Worm (Caenorhabditis elegans) whole organism, midembryonic: ENCODE measurements around the gene K12H4.7.

Source experiments
- T22C8.4 ChIP-seq: fragments of 200-800 bp; sonication (Bioruptor generic); IDR thresholded peaks from 2 replicates; pipeline ENCODE4 v1.3.6; 2022; ENCODE audit warnings: missing genetic modification characterization, missing compliant biosample characterization
- cog-1 ChIP-seq: sonication (generic microtip); optimal IDR thresholded peaks from 2 replicates; lab custom pipeline; 2016; ENCODE audit warnings: missing genetic modification characterization, missing compliant biosample characterization
- flt-1 ChIP-seq: fragments of 200-800 bp; sonication (Bioruptor generic); IDR thresholded peaks from 2 replicates; pipeline ENCODE4 v1.3.6; 2022; ENCODE audit warnings: missing genetic modification characterization, missing compliant biosample characterization
- klf-2 ChIP-seq: fragments of 200-800 bp; sonication (Bioruptor generic); conservative IDR thresholded peaks from 2 replicates; pipeline ENCODE4 v1.3.6; 2022; ENCODE audit warnings: missing genetic modification reagents, missing genetic modification characterization, missing compliant biosample characterization
- med-1 ChIP-seq: sonication (generic microtip); optimal IDR thresholded peaks from 2 replicates; lab custom pipeline; 2017; ENCODE audit warnings: missing genetic modification characterization, mild to moderate bottlenecking, missing compliant biosample characterization, antibody characterized with exemption, missing genetic modification reagents; ENCODE audit not compliant: insufficient read depth
- ref-1 ChIP-seq: fragments of 200-800 bp; sonication (Bioruptor generic); conservative IDR thresholded peaks from 2 replicates; pipeline ENCODE4 v1.3.6; 2022; ENCODE audit warnings: missing genetic modification reagents, missing genetic modification characterization, missing compliant biosample characterization
- ztf-23 ChIP-seq: fragments of 200-800 bp; sonication (Bioruptor generic); IDR thresholded peaks from 2 replicates; pipeline ENCODE4 v1.3.6; 2022; ENCODE audit warnings: missing genetic modification reagents, missing genetic modification characterization, missing compliant biosample characterization
- ztf-29 ChIP-seq: fragments of 200-800 bp; sonication (Bioruptor generic); IDR thresholded peaks from 2 replicates; pipeline ENCODE4 v1.3.6; 2022; ENCODE audit warnings: missing genetic modification reagents, missing genetic modification characterization, missing compliant biosample characterization

DNA sequence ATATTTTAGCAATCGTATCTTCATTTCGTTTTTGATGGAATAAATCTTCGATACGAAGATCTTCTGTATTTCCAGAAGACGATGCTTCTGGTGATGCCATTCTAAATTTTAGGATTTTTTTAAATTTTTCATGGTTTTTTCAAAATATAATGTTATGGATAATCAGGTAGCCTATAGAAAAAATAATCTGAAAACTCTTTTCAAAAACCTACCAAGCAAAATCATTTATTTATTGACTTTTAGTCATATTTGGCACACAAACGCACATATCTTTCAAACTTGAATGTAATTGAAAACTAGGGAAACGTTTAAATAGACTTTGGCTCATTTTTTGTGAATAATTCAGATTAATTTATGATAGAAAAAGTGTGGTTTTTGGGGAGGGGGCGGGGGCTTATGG lies 34.4 kb downstream of the K12H4.7 start, which contains the start of gene F44B9.5:
- TF ChIP-seq flt-1 (GFP tag; lab: Robert Waterston, UW) (no peak), ztf-23 (GFP tag; lab: Robert Waterston, UW) (no peak), klf-2 (GFP tag; lab: Robert Waterston, UW) (no peak), T22C8.4 (no peak), med-1 (GFP tag; lab: Kevin White, UChicago) (no peak), cog-1 (no peak), ztf-29 (GFP tag; lab: Robert Waterston, UW) (no peak), ref-1 (no peak)
